Fruit fly (Drosophila melanogaster): ENCODE data around the gene Gr94a.

The Gr94a gene

DNA sequence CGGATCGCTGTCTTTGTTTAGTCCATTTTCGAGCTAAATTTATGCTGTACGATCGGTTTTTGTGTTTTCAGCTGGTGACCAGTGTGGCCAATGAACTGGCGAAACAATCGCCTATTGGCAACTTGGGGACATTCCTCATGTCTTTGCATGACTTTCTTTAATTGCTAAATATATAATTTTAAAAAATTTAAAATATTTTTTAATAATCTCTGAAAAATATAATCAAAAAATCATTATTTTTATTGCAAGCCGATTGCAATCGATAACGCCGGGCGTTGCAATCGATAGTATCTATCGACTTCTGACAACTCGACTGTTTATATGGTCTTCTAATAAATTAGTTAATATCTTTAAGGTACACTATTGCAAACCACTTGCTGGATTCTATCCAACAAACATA, 9.7 kb downstream of the Gr94a start, which contains the start of the genes sav and Ublcp1 (continued):
- TF ChIP-seq Adf1 (GFP tag; IDR thresholded peaks at IDR 0.05) (peak; percentile 26; the same call in 1 of the 2 replicates), CG7963 (GFP tag; IDR thresholded peaks at IDR 0.05; ENCODE audit: partially characterized antibody) (peak; percentile 80), CG30403 (GFP tag; optimal IDR thresholded peaks at IDR 0.05) (peak; percentile 5), CG8478 (optimal IDR thresholded peaks at IDR 0.05) (no peak), zen2 (GFP tag; IDR thresholded peaks at IDR 0.05; ENCODE audit: partially characterized antibody) (peak; percentile 79; the same call in 1 of the 3 replicates), HmgZ (tag; optimal IDR thresholded peaks at IDR 0.05) (peak; percentile 11), CG17568 (GFP tag; optimal IDR thresholded peaks at IDR 0.05) (no peak), pzg (GFP tag; optimal IDR thresholded peaks at IDR 0.05) (peak; percentile 33), disco-r (GFP tag; optimal IDR thresholded peaks at IDR 0.05) (no peak), vvl (GFP tag; IDR thresholded peaks at IDR 0.05) (peak; percentile 35), CG6854 (GFP tag; optimal IDR thresholded peaks at IDR 0.05) (no peak), Doc3 (GFP tag; IDR thresholded peaks at IDR 0.05; ENCODE audit: partially characterized antibody) (peak; percentile 91), tna (GFP tag; IDR thresholded peaks at IDR 0.05; ENCODE audit: partially characterized antibody) (peak; percentile 69; the same call in 1 of the 2 replicates), CG12769 (tag; optimal IDR thresholded peaks at IDR 0.05) (no peak), CG12236 (GFP tag; optimal IDR thresholded peaks at IDR 0.05) (no peak), Opbp (GFP tag; IDR thresholded peaks at IDR 0.05; ENCODE audit: partially characterized antibody) (peak; percentile 88), Abd-B (GFP tag; optimal IDR thresholded peaks at IDR 0.05) (peak; percentile 53), Atf-2 (GFP tag; optimal IDR thresholded peaks at IDR 0.05) (no peak), dmrt11E (tag; optimal IDR thresholded peaks at IDR 0.05) (peak; percentile 32), Meics (GFP tag; optimal IDR thresholded peaks at IDR 0.05) (no peak), CG8388 (GFP tag; optimal IDR thresholded peaks at IDR 0.05) (peak; percentile 18), YL-1 (GFP tag; optimal IDR thresholded peaks at IDR 0.05) (peak; percentile 88), CG12659 (GFP tag; optimal IDR thresholded peaks at IDR 0.05) (peak; percentile 65), Xbp1 (GFP tag; optimal IDR thresholded peaks at IDR 0.05) (peak; percentile 39), crp (GFP tag; optimal IDR thresholded peaks at IDR 0.05) (peak in 1 of 2 experiments; percentile 76), Hr3 (GFP tag; optimal IDR thresholded peaks at IDR 0.05) (peak; percentile 27), Scr (GFP tag; IDR thresholded peaks at IDR 0.05; ENCODE audit: partially characterized antibody) (peak; percentile 93), sqz (GFP tag; optimal IDR thresholded peaks at IDR 0.05) (no peak), CG2116 (GFP tag; optimal IDR thresholded peaks at IDR 0.05) (peak; percentile 78), CG9609 (GFP tag; optimal IDR thresholded peaks at IDR 0.05) (peak; percentile 0), knrl (GFP tag; IDR thresholded peaks at IDR 0.05; ENCODE audit: partially characterized antibody) (peak; percentile 92), D19A (tag; optimal IDR thresholded peaks at IDR 0.05) (no peak), trem (tag; optimal IDR thresholded peaks at IDR 0.05) (peak; percentile 85), CG18262 (tag; optimal IDR thresholded peaks at IDR 0.05) (peak; percentile 55), NFAT (GFP tag; IDR thresholded peaks at IDR 0.05) (no peak), hb (GFP tag; IDR thresholded peaks at IDR 0.05; ENCODE audit: partially characterized antibody) (peak; percentile 80), unpg (GFP tag; optimal IDR thresholded peaks at IDR 0.05) (peak; percentile 36), CG42726 (GFP tag; IDR thresholded peaks at IDR 0.05; ENCODE audit: partially characterized antibody) (peak; percentile 72; the same call in 1 of the 2 replicates), hkb (optimal IDR thresholded peaks at IDR 0.05) (no peak), hkb (GFP tag; IDR thresholded peaks at IDR 0.05) (0 out of 2 replicates have a peak, but pooled peaks have one; percentile 13), CG6791 (GFP tag; IDR thresholded peaks at IDR 0.05; ENCODE audit: partially characterized antibody) (peak; percentile 88), CG12942 (GFP tag; optimal IDR thresholded peaks at IDR 0.05) (peak; percentile 0), Ets65A (GFP tag) (peak; percentile 36), Dref (GFP tag; IDR thresholded peaks at IDR 0.05) (peak; percentile 82), CG30020 (tag; optimal IDR thresholded peaks at IDR 0.05) (peak; percentile 43), Fer1 (GFP tag; optimal IDR thresholded peaks at IDR 0.05) (peak; percentile 41), CG10209 (GFP tag; optimal IDR thresholded peaks at IDR 0.05) (peak; percentile 17), org-1 (GFP tag; optimal IDR thresholded peaks at IDR 0.05) (no peak), CG9727 (GFP tag; optimal IDR thresholded peaks at IDR 0.05) (peak; percentile 44), ftz-f1 (GFP tag; optimal IDR thresholded peaks at IDR 0.05) (no peak)

All from whole organism, embryonic.